Worm (Caenorhabditis elegans) whole organism, midembryonic: ENCODE data around the gene clec-83.

Experiments
- T22C8.4 ChIP-seq: fragments of 200-800 bp; sonication (Bioruptor generic); IDR thresholded peaks from 2 replicates; pipeline ENCODE4 v1.3.6; 2022; ENCODE audit warnings: missing genetic modification characterization, missing compliant biosample characterization
- cog-1 ChIP-seq: sonication (generic microtip); optimal IDR thresholded peaks from 2 replicates; lab custom pipeline; 2016; ENCODE audit warnings: missing genetic modification characterization, missing compliant biosample characterization
- flt-1 ChIP-seq: fragments of 200-800 bp; sonication (Bioruptor generic); IDR thresholded peaks from 2 replicates; pipeline ENCODE4 v1.3.6; 2022; ENCODE audit warnings: missing genetic modification characterization, missing compliant biosample characterization
- klf-2 ChIP-seq: fragments of 200-800 bp; sonication (Bioruptor generic); conservative IDR thresholded peaks from 2 replicates; pipeline ENCODE4 v1.3.6; 2022; ENCODE audit warnings: missing genetic modification reagents, missing genetic modification characterization, missing compliant biosample characterization
- med-1 ChIP-seq: sonication (generic microtip); optimal IDR thresholded peaks from 2 replicates; lab custom pipeline; 2017; ENCODE audit warnings: missing genetic modification characterization, mild to moderate bottlenecking, missing compliant biosample characterization, antibody characterized with exemption, missing genetic modification reagents; ENCODE audit not compliant: insufficient read depth
- ref-1 ChIP-seq: fragments of 200-800 bp; sonication (Bioruptor generic); conservative IDR thresholded peaks from 2 replicates; pipeline ENCODE4 v1.3.6; 2022; ENCODE audit warnings: missing genetic modification reagents, missing genetic modification characterization, missing compliant biosample characterization
- tab-1 ChIP-seq: fragments of 200-800 bp; sonication (Bioruptor generic); IDR thresholded peaks from 2 replicates; pipeline ENCODE4 v1.3.6; 2022; ENCODE audit warnings: missing genetic modification characterization, missing compliant biosample characterization
- ztf-23 ChIP-seq: fragments of 200-800 bp; sonication (Bioruptor generic); IDR thresholded peaks from 2 replicates; pipeline ENCODE4 v1.3.6; 2022; ENCODE audit warnings: missing genetic modification reagents, missing genetic modification characterization, missing compliant biosample characterization
- ztf-29 ChIP-seq: fragments of 200-800 bp; sonication (Bioruptor generic); IDR thresholded peaks from 2 replicates; pipeline ENCODE4 v1.3.6; 2022; ENCODE audit warnings: missing genetic modification reagents, missing genetic modification characterization, missing compliant biosample characterization

The clec-83 gene

DNA sequence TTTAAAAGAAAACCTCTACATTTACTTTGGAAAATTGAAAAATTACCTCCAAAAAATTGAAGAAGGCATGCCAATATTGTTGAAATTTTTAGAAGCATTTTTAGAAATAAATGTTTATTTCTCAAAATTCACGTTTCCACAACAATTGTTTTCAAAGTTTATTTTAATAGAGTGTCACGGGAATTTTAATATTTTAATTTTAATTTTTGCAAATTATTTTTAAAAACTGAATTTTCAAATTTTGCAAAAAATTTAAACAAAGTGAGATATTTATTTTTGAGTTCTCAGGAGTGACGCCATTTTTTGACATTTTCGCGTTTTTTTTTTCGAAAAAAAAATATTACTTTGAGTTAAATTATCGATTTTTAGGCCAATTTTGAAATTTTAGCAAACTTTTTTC, 11.9 kb upstream of the clec-83 start, which contains the start of gene Y54G2A.49:
TSS of gene Y54G2A.49 (minus strand) at position 101 of the 400 bp plus-strand sequence.
- no peak for TF ChIP-seq klf-2 (GFP tag; lab: Robert Waterston, UW)
- TF ChIP-seq flt-1, result no peak
- TF ChIP-seq ztf-23 (GFP tag; lab: Robert Waterston, UW), result no peak
- no peak for TF ChIP-seq T22C8.4 (GFP tag; lab: Robert Waterston, UW)

ce11 chrIV:2851625-2852024, 10.4 kb upstream of the clec-83 start:
- TF ChIP-seq T22C8.4 (GFP tag; lab: Robert Waterston, UW) (no peak), ztf-29 (GFP tag; lab: Robert Waterston, UW) (no peak), cog-1 (no peak), ref-1 (GFP tag; lab: Robert Waterston, UW) (no peak), med-1 (GFP tag; lab: Kevin White, UChicago) (no peak), ztf-23 (GFP tag; lab: Robert Waterston, UW) (no peak), flt-1 (no peak), tab-1 (GFP tag; lab: Robert Waterston, UW) (no peak), klf-2 (GFP tag; lab: Robert Waterston, UW) (no peak)

- no peak for TF ChIP-seq cog-1
- TF ChIP-seq klf-2 (GFP tag; lab: Robert Waterston, UW), result no peak
- TF ChIP-seq med-1 (GFP tag; lab: Kevin White, UChicago), result no peak
- TF ChIP-seq tab-1 (GFP tag; lab: Robert Waterston, UW), result no peak
- TF ChIP-seq T22C8.4 (GFP tag; lab: Robert Waterston, UW), result no peak
- TF ChIP-seq ztf-29 (GFP tag; lab: Robert Waterston, UW), result no peak
- TF ChIP-seq ztf-23 (GFP tag; lab: Robert Waterston, UW), result no peak
- TF ChIP-seq flt-1, result no peak
- no peak for TF ChIP-seq ref-1 (GFP tag; lab: Robert Waterston, UW)
Measured at ce11 chrIV:2850586-2850985, 9.3 kb upstream of the clec-83 start, which contains the start of gene clec-85. Gene clec-85 (plus strand): TSS chrIV:2850886.

DNA sequence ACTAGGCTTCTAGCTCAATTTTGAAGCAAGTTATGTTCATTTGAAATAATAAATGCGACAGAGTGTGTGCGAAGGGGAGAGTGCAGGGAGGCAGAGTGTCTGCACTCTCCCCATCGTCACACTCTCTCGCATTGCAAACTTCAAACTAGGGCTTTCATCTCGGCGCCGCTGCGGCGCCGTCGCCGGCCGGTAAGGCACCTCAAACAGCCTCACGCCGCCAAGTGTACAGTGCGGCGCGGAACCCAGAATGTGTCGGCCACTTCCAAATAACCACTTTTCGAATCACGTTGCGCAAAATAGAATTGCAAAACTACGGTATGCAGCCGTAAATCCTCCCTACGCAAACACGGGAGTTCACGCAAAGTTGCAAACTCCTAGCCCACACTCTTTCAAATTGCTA, 8.0 kb upstream of the clec-83 start:
- no peak for TF ChIP-seq ztf-23 (GFP tag; lab: Robert Waterston, UW)
- no peak for TF ChIP-seq ref-1 (GFP tag; lab: Robert Waterston, UW)
- TF ChIP-seq med-1 (GFP tag; lab: Kevin White, UChicago), result no peak
- TF ChIP-seq ztf-29 (GFP tag; lab: Robert Waterston, UW), result no peak
- TF ChIP-seq cog-1, result no peak
- no peak for TF ChIP-seq T22C8.4 (GFP tag; lab: Robert Waterston, UW)
- no peak for TF ChIP-seq tab-1 (GFP tag; lab: Robert Waterston, UW)
- TF ChIP-seq flt-1, result no peak

ce11 chrIV:2846264-2846663, 5.0 kb upstream of the clec-83 start, which contains the start of gene Y54G2A.40:
Gene Y54G2A.40 (plus strand): TSS chrIV:2846476.
- no peak for TF ChIP-seq flt-1
- no peak for TF ChIP-seq med-1 (GFP tag; lab: Kevin White, UChicago)
- TF ChIP-seq cog-1, result no peak
- no peak for TF ChIP-seq tab-1 (GFP tag; lab: Robert Waterston, UW)
- TF ChIP-seq ztf-23 (GFP tag; lab: Robert Waterston, UW), result no peak
- no peak for TF ChIP-seq T22C8.4 (GFP tag; lab: Robert Waterston, UW)
- no peak for TF ChIP-seq ztf-29 (GFP tag; lab: Robert Waterston, UW)
- TF ChIP-seq ref-1 (GFP tag; lab: Robert Waterston, UW), result no peak

DNA sequence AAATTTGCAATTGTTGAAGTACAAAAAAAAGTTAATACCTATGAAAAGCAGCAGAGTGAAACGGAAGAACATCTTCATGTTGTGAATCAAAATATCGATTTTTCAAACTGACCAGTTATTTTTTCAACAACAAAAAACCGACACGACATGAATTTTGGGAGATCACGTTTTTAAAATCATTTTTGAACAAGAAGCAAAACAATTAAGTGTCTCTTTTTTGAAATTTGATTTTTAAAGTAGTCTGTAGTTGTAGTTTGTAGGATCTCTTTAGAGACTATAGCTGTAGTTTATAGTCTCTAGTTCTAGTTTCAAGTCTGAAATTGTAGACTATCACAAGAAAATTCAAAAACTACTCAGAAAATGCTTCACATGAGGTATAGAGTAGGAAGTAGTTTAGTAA, 2.6 kb upstream of the clec-83 start, which contains the start of gene Y54G2A.15:
TSS of gene Y54G2A.15 (minus strand) at position 101 of the 400 bp plus-strand sequence.
- TF ChIP-seq ztf-23 (GFP tag; lab: Robert Waterston, UW) (no peak), T22C8.4 (GFP tag; lab: Robert Waterston, UW) (no peak)

DNA sequence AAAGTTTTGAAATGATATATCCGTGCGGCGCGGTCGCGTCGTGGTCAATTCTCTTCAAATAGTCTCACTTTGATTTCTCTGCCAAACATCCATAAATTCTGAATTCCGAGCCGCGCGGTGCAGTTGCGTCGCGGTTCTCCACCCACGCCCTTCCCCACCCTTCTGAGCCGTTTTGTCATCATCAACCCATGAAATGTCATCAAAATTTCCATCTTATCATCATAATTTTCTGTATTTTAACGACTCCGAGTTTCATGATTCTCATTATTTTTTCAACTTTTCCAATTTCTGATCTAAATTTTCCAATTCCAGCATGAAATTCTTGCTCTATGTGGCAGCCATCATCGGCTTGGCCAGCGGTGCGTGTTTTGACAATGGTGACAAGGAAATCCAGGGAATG, 890 bp upstream of the clec-83 start, which contains the start of gene clec-84:
TSS of gene clec-84 (plus strand) at position 301 of the 400 bp plus-strand sequence.
- no peak for TF ChIP-seq T22C8.4 (GFP tag; lab: Robert Waterston, UW)
- no peak for TF ChIP-seq tab-1 (GFP tag; lab: Robert Waterston, UW)
- no peak for TF ChIP-seq med-1 (GFP tag; lab: Kevin White, UChicago)
- TF ChIP-seq flt-1, result no peak
- TF ChIP-seq cog-1, result no peak
- no peak for TF ChIP-seq klf-2 (GFP tag; lab: Robert Waterston, UW)
- no peak for TF ChIP-seq ref-1 (GFP tag; lab: Robert Waterston, UW)
- no peak for TF ChIP-seq ztf-29 (GFP tag; lab: Robert Waterston, UW)
- no peak for TF ChIP-seq ztf-23 (GFP tag; lab: Robert Waterston, UW)

DNA sequence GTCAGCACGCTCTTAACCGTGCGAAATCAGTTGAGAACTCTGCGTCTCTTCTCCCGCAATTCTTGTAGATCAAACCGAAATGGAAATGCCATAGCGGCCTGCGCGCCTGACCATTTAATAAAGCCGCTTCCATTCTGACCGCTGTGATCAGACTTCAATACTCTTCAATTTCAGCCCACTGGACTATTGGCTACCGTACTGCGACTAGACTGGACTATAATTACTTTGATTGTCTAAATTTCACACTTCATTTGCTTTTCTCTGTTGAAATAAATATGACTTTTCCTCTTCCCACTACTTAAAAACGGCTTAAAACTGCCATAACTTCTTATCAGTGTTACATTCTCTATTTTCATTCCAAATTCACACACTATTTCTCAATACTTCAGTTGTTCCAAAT, 3.0 kb downstream of the clec-83 start, which contains the start of gene Y54G2A.7:
TSS of gene Y54G2A.7 (plus strand) at position 301 of the 400 bp plus-strand sequence.
- TF ChIP-seq ztf-23 (GFP tag; lab: Robert Waterston, UW), result no peak
- TF ChIP-seq cog-1, result no peak
- no peak for TF ChIP-seq med-1 (GFP tag; lab: Kevin White, UChicago)
- no peak for TF ChIP-seq T22C8.4 (GFP tag; lab: Robert Waterston, UW)
- no peak for TF ChIP-seq ztf-29 (GFP tag; lab: Robert Waterston, UW)
- no peak for TF ChIP-seq flt-1
- no peak for TF ChIP-seq ref-1 (GFP tag; lab: Robert Waterston, UW)
- TF ChIP-seq klf-2 (GFP tag; lab: Robert Waterston, UW), result no peak
- TF ChIP-seq tab-1 (GFP tag; lab: Robert Waterston, UW), result no peak

- TF ChIP-seq ztf-23 (GFP tag; lab: Robert Waterston, UW) (no peak), ref-1 (GFP tag; lab: Robert Waterston, UW) (no peak), klf-2 (GFP tag; lab: Robert Waterston, UW) (no peak), cog-1 (no peak), tab-1 (GFP tag; lab: Robert Waterston, UW) (no peak), med-1 (GFP tag; lab: Kevin White, UChicago) (no peak), ztf-29 (GFP tag; lab: Robert Waterston, UW) (no peak), T22C8.4 (GFP tag; lab: Robert Waterston, UW) (no peak), flt-1 (no peak)
Measured at ce11 chrIV:2835364-2835763, 5.9 kb downstream of the clec-83 start, which contains the start of gene clec-82. Gene clec-82 (plus strand): TSS chrIV:2835664.
